Worm (Caenorhabditis elegans): ENCODE measurements around the gene str-109.

The str-109 gene

DNA sequence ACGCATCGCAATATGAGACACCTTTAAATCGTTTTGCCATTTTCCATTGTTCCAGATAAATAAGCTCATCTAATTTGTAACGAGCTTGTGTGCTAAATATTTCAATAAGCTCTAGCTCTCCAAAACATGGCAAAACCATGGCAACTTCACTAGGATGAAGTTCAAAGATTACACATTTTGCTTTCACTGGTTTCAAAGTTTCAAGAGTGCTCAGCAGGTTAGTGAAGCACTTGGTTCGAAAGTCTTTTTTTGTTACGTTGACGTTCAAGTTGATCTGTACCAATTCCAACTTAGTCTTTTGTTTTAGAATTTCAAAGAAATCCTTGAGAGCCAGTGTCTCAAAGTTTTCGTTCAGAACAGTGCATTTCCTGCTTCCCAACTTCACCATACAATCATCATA is 19.7 kb downstream of the str-109 start, which contains the start of gene fbxa-18:
TSS of gene fbxa-18 (plus strand) at position 301 of the 400 bp plus-strand sequence.
- TF ChIP-seq hlh-1 (tag; optimal IDR thresholded peaks at IDR 0.05), result no peak
- no peak for TF ChIP-seq ceh-83 (GFP tag; optimal IDR thresholded peaks at IDR 0.05)
- TF ChIP-seq ham-2 (GFP tag; optimal IDR thresholded peaks at IDR 0.05), result no peak
- TF ChIP-seq lin-32 (GFP tag; optimal IDR thresholded peaks at IDR 0.05), result no peak
- TF ChIP-seq sptf-1 (tag; optimal IDR thresholded peaks at IDR 0.05), result no peak
- TF ChIP-seq lin-13 (tag; optimal IDR thresholded peaks at IDR 0.05), result no peak
- TF ChIP-seq tbx-8 (GFP tag; optimal IDR thresholded peaks at IDR 0.05), result no peak
- no peak for TF ChIP-seq zip-8 (tag; optimal IDR thresholded peaks at IDR 0.05)
- no peak for TF ChIP-seq drap-1 (GFP tag; optimal IDR thresholded peaks at IDR 0.05)
- TF ChIP-seq snpc-4 (tag; optimal IDR thresholded peaks at IDR 0.05), result no peak
- TF ChIP-seq nhr-12 (tag; optimal IDR thresholded peaks at IDR 0.05), result no peak
- TF ChIP-seq cnd-1 (tag; optimal IDR thresholded peaks at IDR 0.05), result no peak
- no peak for TF ChIP-seq elt-1 (tag; optimal IDR thresholded peaks at IDR 0.05; ENCODE audit: borderline replicate concordance, insufficient read depth)
- no peak for TF ChIP-seq unc-120 (tag; optimal IDR thresholded peaks at IDR 0.05; ENCODE audit: poor library complexity, severe bottlenecking)
- no peak for TF ChIP-seq pha-4 (tag; optimal IDR thresholded peaks at IDR 0.05)
- no peak for TF ChIP-seq lsy-2 (tag; optimal IDR thresholded peaks at IDR 0.05)
- no peak for TF ChIP-seq nhr-237 (tag; optimal IDR thresholded peaks at IDR 0.05)
- no peak for TF ChIP-seq nhr-76 (tag; optimal IDR thresholded peaks at IDR 0.05)
- TF ChIP-seq nhr-28 (tag; optimal IDR thresholded peaks at IDR 0.05), result no peak
- no peak for TF ChIP-seq mls-2 (tag; optimal IDR thresholded peaks at IDR 0.05)

DNA sequence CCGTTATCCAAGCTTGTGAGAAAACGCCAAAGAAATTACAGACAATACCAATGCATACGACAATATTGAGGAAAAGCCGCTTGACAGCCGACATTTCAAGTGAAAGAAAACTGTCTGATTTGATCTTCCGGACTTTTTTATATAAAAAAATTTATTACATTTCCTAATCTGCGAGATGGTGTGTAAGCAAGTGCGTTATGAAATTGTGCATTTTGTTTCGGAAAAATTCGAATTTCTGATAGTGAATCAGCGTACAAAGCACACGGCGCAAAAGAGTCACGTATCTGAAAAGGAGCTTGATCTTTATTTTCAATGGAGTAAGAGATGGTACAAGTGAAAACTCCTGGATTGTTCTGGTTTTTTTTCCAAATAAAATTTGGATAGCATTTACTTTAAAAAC is 21.0 kb downstream of the str-109 start, which contains the start of gene clc-32:
TSS of gene clc-32 (minus strand) at position 101 of the 400 bp plus-strand sequence.
- TF ChIP-seq sptf-1 (tag; optimal IDR thresholded peaks at IDR 0.05) (no peak), nhr-76 (tag; optimal IDR thresholded peaks at IDR 0.05) (no peak), elt-3 (tag; optimal IDR thresholded peaks at IDR 0.05) (no peak), ces-1 (GFP tag; optimal IDR thresholded peaks at IDR 0.05) (no peak), nhr-12 (tag; optimal IDR thresholded peaks at IDR 0.05) (no peak), ztf-11 (tag; optimal IDR thresholded peaks at IDR 0.05) (no peak)

DNA sequence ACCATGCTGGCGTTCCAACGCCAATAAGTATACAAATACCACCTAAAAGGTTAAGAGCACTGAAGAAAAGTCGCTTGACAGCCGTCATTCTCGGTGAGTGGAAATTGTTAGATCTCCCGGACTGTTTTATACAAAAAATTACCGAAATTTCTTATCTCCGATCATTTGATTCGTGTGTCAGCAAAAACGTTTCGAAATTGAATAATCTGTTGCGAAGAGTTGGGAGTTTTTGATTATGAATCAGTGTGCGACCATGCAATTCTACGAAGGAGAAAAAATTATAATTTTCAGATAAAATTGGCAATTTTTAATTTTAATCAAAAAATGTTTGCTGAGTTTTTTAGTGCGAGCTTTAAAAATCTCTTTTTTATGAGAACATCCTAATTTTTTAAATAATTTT is 22.5 kb downstream of the str-109 start, which contains the start of gene clc-11:
TSS of gene clc-11 (minus strand) at position 101 of the 400 bp plus-strand sequence.
- TF ChIP-seq mab-5 (tag; optimal IDR thresholded peaks at IDR 0.05), result no peak
- no peak for TF ChIP-seq lin-13 (tag; optimal IDR thresholded peaks at IDR 0.05)
- no peak for TF ChIP-seq elt-3 (tag; optimal IDR thresholded peaks at IDR 0.05)
- no peak for TF ChIP-seq lin-32 (GFP tag; optimal IDR thresholded peaks at IDR 0.05)
- TF ChIP-seq nhr-2 (tag; optimal IDR thresholded peaks at IDR 0.05), result no peak
- no peak for TF ChIP-seq sptf-1 (tag; optimal IDR thresholded peaks at IDR 0.05)
- no peak for TF ChIP-seq unc-120 (tag; optimal IDR thresholded peaks at IDR 0.05; ENCODE audit: poor library complexity, severe bottlenecking)
- TF ChIP-seq ceh-43 (GFP tag; optimal IDR thresholded peaks at IDR 0.05), result no peak
- no peak for TF ChIP-seq M03D4.4 (tag; optimal IDR thresholded peaks at IDR 0.05)
- no peak for TF ChIP-seq nhr-12 (tag; optimal IDR thresholded peaks at IDR 0.05)
- TF ChIP-seq flh-1 (GFP tag; optimal IDR thresholded peaks at IDR 0.05), result no peak
- TF ChIP-seq nhr-28 (tag; optimal IDR thresholded peaks at IDR 0.05), result no peak
- TF ChIP-seq nhr-76 (tag; optimal IDR thresholded peaks at IDR 0.05), result no peak
- no peak for TF ChIP-seq ces-1 (GFP tag; optimal IDR thresholded peaks at IDR 0.05)
- no peak for TF ChIP-seq ztf-11 (tag; optimal IDR thresholded peaks at IDR 0.05)

DNA sequence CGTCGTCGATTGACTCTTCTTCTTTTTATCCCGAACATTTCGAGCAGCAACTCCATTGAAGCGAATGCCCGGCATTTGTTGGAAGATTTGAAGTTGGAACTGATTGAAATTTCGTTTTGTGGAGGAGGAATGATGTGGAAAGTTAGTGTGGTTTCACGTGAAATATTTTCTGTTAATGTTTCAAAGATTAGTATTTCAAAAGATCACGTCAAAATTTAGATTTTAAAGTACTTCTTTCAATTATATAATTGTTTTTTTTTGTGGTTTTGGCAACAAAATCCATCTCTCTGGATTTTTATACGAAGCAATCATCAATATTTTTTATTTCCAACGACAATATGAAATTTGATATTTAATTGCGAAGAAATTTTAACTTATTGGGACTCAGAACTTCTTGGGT is 25.0 kb downstream of the str-109 start, which contains the start of gene F44G3.7:
TSS of gene F44G3.7 (minus strand) at position 101 of the 400 bp plus-strand sequence.
- no peak for TF ChIP-seq mls-2 (tag; optimal IDR thresholded peaks at IDR 0.05)

DNA sequence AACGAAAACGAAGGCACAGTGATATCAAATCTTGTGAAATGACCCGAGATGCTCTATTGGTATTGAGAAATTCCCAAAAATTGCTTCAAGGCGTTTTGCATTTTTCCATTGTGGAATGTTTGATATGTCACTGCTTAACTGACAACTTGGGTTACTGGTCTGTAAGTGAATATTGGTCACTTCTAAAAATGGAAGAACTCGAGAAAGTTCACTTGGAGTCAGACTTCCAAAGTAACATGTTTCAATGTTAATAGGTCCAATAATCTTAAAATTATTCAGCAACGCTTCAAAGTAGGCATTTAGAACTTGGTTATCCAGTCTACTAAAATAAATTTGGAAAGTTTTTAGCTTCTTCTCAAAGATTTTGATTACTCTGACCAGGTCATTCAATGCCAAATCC is 29.3 kb downstream of the str-109 start, which contains the start of gene fbxa-144:
TSS of gene fbxa-144 (minus strand) at position 101 of the 400 bp plus-strand sequence.
- TF ChIP-seq ceh-39 (tag; optimal IDR thresholded peaks at IDR 0.05), result no peak
- no peak for TF ChIP-seq sptf-1 (tag; optimal IDR thresholded peaks at IDR 0.05)
- no peak for TF ChIP-seq nhr-12 (tag; optimal IDR thresholded peaks at IDR 0.05)
- no peak for TF ChIP-seq elt-3 (tag; optimal IDR thresholded peaks at IDR 0.05)
- TF ChIP-seq mab-5 (tag; optimal IDR thresholded peaks at IDR 0.05), result no peak
- TF ChIP-seq pha-4 (tag; optimal IDR thresholded peaks at IDR 0.05), result no peak
- no peak for TF ChIP-seq tbx-8 (GFP tag; optimal IDR thresholded peaks at IDR 0.05)
- TF ChIP-seq unc-62 (GFP tag; optimal IDR thresholded peaks at IDR 0.05), result no peak
- TF ChIP-seq snpc-4 (tag; optimal IDR thresholded peaks at IDR 0.05), result no peak
- no peak for TF ChIP-seq lsy-2 (tag; optimal IDR thresholded peaks at IDR 0.05)
- no peak for TF ChIP-seq ceh-83 (GFP tag; optimal IDR thresholded peaks at IDR 0.05)
- TF ChIP-seq mep-1 (tag; optimal IDR thresholded peaks at IDR 0.05), result no peak
- TF ChIP-seq ztf-11 (tag; optimal IDR thresholded peaks at IDR 0.05), result no peak
- no peak for TF ChIP-seq nhr-2 (tag; optimal IDR thresholded peaks at IDR 0.05)
- TF ChIP-seq unc-39 (tag; optimal IDR thresholded peaks at IDR 0.05), result no peak
- no peak for TF ChIP-seq nhr-76 (tag; optimal IDR thresholded peaks at IDR 0.05)
- TF ChIP-seq ham-2 (GFP tag; optimal IDR thresholded peaks at IDR 0.05), result no peak
- no peak for TF ChIP-seq ceh-43 (GFP tag; optimal IDR thresholded peaks at IDR 0.05)
- no peak for TF ChIP-seq blmp-1 (tag; optimal IDR thresholded peaks at IDR 0.05)
